Fruit fly (Drosophila melanogaster) whole organism, embryonic: ENCODE data around the gene Ocrl.

Experiments used
- ATbp ChIP-seq: fragments of 200-800 bp; sonication (Bioruptor generic); optimal IDR thresholded peaks from 2 replicates; lab custom pipeline; 2017; ENCODE audit warnings: missing biosample characterization, mild to moderate bottlenecking, missing genetic modification characterization, missing genetic modification reagents
- Adf1 ChIP-seq: fragments of 200-800 bp; sonication (Bioruptor generic); IDR thresholded peaks from 2 replicates; pipeline ENCODE4 v1.3.6; 2022; ENCODE audit warnings: missing biosample characterization, missing genetic modification characterization
- Aef1 ChIP-seq: fragments of 200-800 bp; sonication (Bioruptor generic); IDR thresholded peaks from 3 replicates; pipeline ENCODE4 v1.3.6; 2022; ENCODE audit warnings: missing biosample characterization, missing genetic modification characterization
- CG10147 ChIP-seq: fragments of 200-800 bp; sonication (Bioruptor generic); optimal IDR thresholded peaks from 2 replicates; lab custom pipeline; 2019; ENCODE audit warnings: missing biosample characterization, mild to moderate bottlenecking, missing genetic modification characterization, moderate library complexity
- CG10979 ChIP-seq: fragments of 200-800 bp; sonication (Bioruptor generic); optimal IDR thresholded peaks from 2 replicates; lab custom pipeline; 2018; ENCODE audit warnings: missing biosample characterization, mild to moderate bottlenecking, missing genetic modification characterization, moderate library complexity
- CG12071 ChIP-seq: fragments of 200-800 bp; sonication (Bioruptor generic); optimal IDR thresholded peaks from 3 replicates; lab custom pipeline; 2018; ENCODE audit warnings: missing biosample characterization, mild to moderate bottlenecking, missing genetic modification characterization
- CG12104 ChIP-seq: fragments of 200-800 bp; sonication (Bioruptor generic); optimal IDR thresholded peaks from 3 replicates; lab custom pipeline; 2016; ENCODE audit warnings: missing biosample characterization, missing genetic modification characterization
- CG1233 ChIP-seq: fragments of 200-800 bp; sonication (Bioruptor generic); optimal IDR thresholded peaks from 4 replicates; lab custom pipeline; 2018; ENCODE audit warnings: missing biosample characterization, mild to moderate bottlenecking, missing genetic modification characterization
- CG12744 ChIP-seq: fragments of 200-800 bp; sonication (Bioruptor generic); optimal IDR thresholded peaks from 2 replicates; lab custom pipeline; 2016; ENCODE audit warnings: missing biosample characterization, missing genetic modification characterization
- CG17186 ChIP-seq: fragments of 200-800 bp; sonication (Bioruptor generic); optimal IDR thresholded peaks from 3 replicates; lab custom pipeline; 2017; ENCODE audit warnings: missing biosample characterization, missing genetic modification reagents, missing genetic modification characterization
- CG17385 ChIP-seq: fragments of 200-800 bp; sonication (Bioruptor generic); optimal IDR thresholded peaks from 3 replicates; lab custom pipeline; 2018; ENCODE audit warnings: missing biosample characterization, mild to moderate bottlenecking, missing genetic modification characterization
- CG31224 ChIP-seq: fragments of 200-800 bp; sonication (Bioruptor generic); IDR thresholded peaks from 2 replicates; pipeline ENCODE4 v1.3.6; 2022; ENCODE audit warnings: missing biosample characterization, missing genetic modification characterization
- CG3281 ChIP-seq: fragments of 200-800 bp; sonication (Bioruptor generic); optimal IDR thresholded peaks from 3 replicates; lab custom pipeline; 2017; ENCODE audit warnings: missing biosample characterization, mild to moderate bottlenecking, missing genetic modification characterization
- CG34422 ChIP-seq: fragments of 200-800 bp; sonication (Bioruptor generic); IDR thresholded peaks from 3 replicates; pipeline ENCODE4 v1.3.6; 2022; ENCODE audit warnings: missing biosample characterization, missing genetic modification characterization
- CG4854 ChIP-seq: fragments of 200-800 bp; sonication (Bioruptor generic); optimal IDR thresholded peaks from 2 replicates; lab custom pipeline; 2016; ENCODE audit warnings: missing biosample characterization, missing genetic modification characterization, inconsistent platforms
- CG7357 ChIP-seq: fragments of 200-800 bp; sonication (Bioruptor generic); IDR thresholded peaks from 3 replicates; pipeline ENCODE4 v1.3.6; 2022; ENCODE audit warnings: missing biosample characterization, missing genetic modification characterization
- CG7372 ChIP-seq: fragments of 200-800 bp; sonication (Bioruptor generic); IDR thresholded peaks from 2 replicates; pipeline ENCODE4 v1.3.6; 2022; ENCODE audit warnings: missing biosample characterization, missing genetic modification characterization
- CG7786 ChIP-seq: fragments of 200-800 bp; sonication (Bioruptor generic); optimal IDR thresholded peaks from 2 replicates; lab custom pipeline; 2016; ENCODE audit warnings: missing biosample characterization, missing genetic modification characterization
- CG7987 ChIP-seq: fragments of 200-800 bp; sonication (Bioruptor generic); optimal IDR thresholded peaks from 2 replicates; lab custom pipeline; 2018; ENCODE audit warnings: missing biosample characterization, mild to moderate bottlenecking, missing genetic modification characterization, moderate library complexity
- CG8765 ChIP-seq: fragments of 200-800 bp; sonication (Bioruptor generic); IDR thresholded peaks from 2 replicates; pipeline ENCODE4 v1.3.6; 2022; ENCODE audit warnings: missing biosample characterization, missing genetic modification characterization
- Dfd ChIP-seq, 2 experiments: fragments of >200 bp; optimal IDR thresholded peaks; 2 replicates each; lab custom pipeline; 2017; ENCODE audit warnings: missing biosample characterization in 2 of 2, missing genetic modification characterization in 2 of 2
- Ets65A ChIP-seq: fragments of 200-800 bp; sonication (Bioruptor generic); peaks from one replicate; lab custom pipeline; 2016; ENCODE audit warnings: missing biosample characterization, missing genetic modification characterization
- Gsc ChIP-seq: fragments of 200-800 bp; sonication (Bioruptor generic); IDR thresholded peaks from 2 replicates; pipeline ENCODE4 v1.3.6; 2022; ENCODE audit warnings: missing biosample characterization, missing genetic modification characterization
- HLH4C ChIP-seq: fragments of 200-800 bp; sonication (Bioruptor generic); IDR thresholded peaks from 3 replicates; pipeline ENCODE4 v1.3.6; 2022; ENCODE audit warnings: missing biosample characterization, missing genetic modification characterization; ENCODE audit not compliant: partially characterized antibody
- Mad ChIP-seq: fragments of 200-800 bp; sonication (Bioruptor generic); optimal IDR thresholded peaks from 2 replicates; lab custom pipeline; 2016; ENCODE audit warnings: missing biosample characterization, missing genetic modification characterization
- Mes4 ChIP-seq: fragments of 200-800 bp; sonication (Bioruptor generic); optimal IDR thresholded peaks from 2 replicates; lab custom pipeline; 2016; ENCODE audit warnings: missing biosample characterization, missing genetic modification characterization
- Optix ChIP-seq: fragments of 200-800 bp; sonication (Bioruptor generic); IDR thresholded peaks from 3 replicates; pipeline ENCODE4 v1.3.6; 2022; ENCODE audit warnings: missing biosample characterization, missing genetic modification characterization
- Rfx ChIP-seq: fragments of 200-800 bp; sonication (Bioruptor generic); IDR thresholded peaks from 2 replicates; pipeline ENCODE4 v1.3.6; 2022; ENCODE audit warnings: missing biosample characterization, missing genetic modification characterization
- Stat92E ChIP-seq, 3 experiments: fragments of >200 bp in 2 of 3; fragments of 200-800 bp in 1 of 3; sonication (Bioruptor generic) in 1 of 3; optimal IDR thresholded peaks; 2 replicates each; lab custom pipeline; 2017 to 2019; ENCODE audit warnings: missing biosample characterization in 3 of 3, missing genetic modification characterization in 3 of 3, mild to moderate bottlenecking in 1 of 3, moderate library complexity in 1 of 3
- ab ChIP-seq: fragments of 200-800 bp; sonication (Bioruptor generic); optimal IDR thresholded peaks from 2 replicates; lab custom pipeline; 2016; ENCODE audit warnings: missing biosample characterization, missing genetic modification characterization
- ash1 ChIP-seq: fragments of 200-800 bp; sonication (Bioruptor generic); optimal IDR thresholded peaks from 2 replicates; lab custom pipeline; 2018; ENCODE audit warnings: missing biosample characterization, mild to moderate bottlenecking, missing genetic modification characterization
- ato ChIP-seq: fragments of 200-800 bp; sonication (Bioruptor generic); IDR thresholded peaks from 2 replicates; pipeline ENCODE4 v1.3.6; 2022; ENCODE audit warnings: missing biosample characterization, missing genetic modification characterization; ENCODE audit not compliant: partially characterized antibody
- bowl ChIP-seq: fragments of 200-800 bp; sonication (Bioruptor generic); IDR thresholded peaks from 2 replicates; pipeline ENCODE4 v1.3.6; 2022; ENCODE audit warnings: missing biosample characterization, missing genetic modification characterization
- bsh ChIP-seq, 2 experiments: fragments of 200-800 bp; sonication (Bioruptor generic); optimal IDR thresholded peaks; 2 replicates each; lab custom pipeline; 2017 to 2018; ENCODE audit warnings: mild to moderate bottlenecking in 2 of 2, missing biosample characterization in 2 of 2, missing genetic modification characterization in 2 of 2, moderate library complexity in 1 of 2
- esg ChIP-seq: fragments of 200-800 bp; sonication (Bioruptor generic); conservative IDR thresholded peaks from 2 replicates; pipeline ENCODE4 v1.3.6; 2022; ENCODE audit warnings: missing biosample characterization, missing genetic modification characterization
- fru ChIP-seq: fragments of >200 bp; optimal IDR thresholded peaks from 2 replicates; lab custom pipeline; 2017
- gcm ChIP-seq: fragments of 200-800 bp; sonication (Bioruptor generic); optimal IDR thresholded peaks from 2 replicates; lab custom pipeline; 2019; ENCODE audit warnings: missing biosample characterization, mild to moderate bottlenecking, missing genetic modification characterization, moderate library complexity
- insv ChIP-seq, 2 experiments: fragments of 200-800 bp; sonication (Bioruptor generic); optimal IDR thresholded peaks; 3 replicates each; lab custom pipeline; 2016 to 2018; ENCODE audit warnings: missing biosample characterization in 2 of 2, missing genetic modification characterization in 2 of 2
- org-1 ChIP-seq: fragments of 200-800 bp; sonication (Bioruptor generic); optimal IDR thresholded peaks from 2 replicates; lab custom pipeline; 2017; ENCODE audit warnings: missing biosample characterization, missing genetic modification characterization
- pros ChIP-seq: fragments of 200-800 bp; sonication (Bioruptor generic); optimal IDR thresholded peaks from 3 replicates; lab custom pipeline; 2019; ENCODE audit warnings: missing biosample characterization, mild to moderate bottlenecking, missing genetic modification characterization, moderate library complexity
- row ChIP-seq: fragments of 200-800 bp; sonication (Bioruptor generic); IDR thresholded peaks from 3 replicates; pipeline ENCODE4 v1.3.6; 2022; ENCODE audit warnings: missing biosample characterization, missing genetic modification characterization
- run ChIP-seq: fragments of 200-800 bp; sonication (Bioruptor generic); optimal IDR thresholded peaks from 3 replicates; lab custom pipeline; 2018; ENCODE audit warnings: missing biosample characterization, mild to moderate bottlenecking, missing genetic modification characterization
- slou ChIP-seq: fragments of 200-800 bp; sonication (Bioruptor generic); optimal IDR thresholded peaks from 3 replicates; lab custom pipeline; 2016; ENCODE audit warnings: missing biosample characterization, missing genetic modification characterization
- tgo ChIP-seq: fragments of 200-800 bp; sonication (Bioruptor generic); IDR thresholded peaks from 3 replicates; pipeline ENCODE4 v1.3.6; 2022; ENCODE audit warnings: missing biosample characterization, missing genetic modification characterization
- usp ChIP-seq: fragments of >200 bp; optimal IDR thresholded peaks from 2 replicates; lab custom pipeline; 2017; ENCODE audit warnings: missing biosample characterization, missing genetic modification characterization
- zfh2 ChIP-seq: fragments of 200-800 bp; sonication (Bioruptor generic); optimal IDR thresholded peaks from 2 replicates; lab custom pipeline; 2016; ENCODE audit warnings: missing biosample characterization, missing genetic modification characterization

The Ocrl gene

DNA sequence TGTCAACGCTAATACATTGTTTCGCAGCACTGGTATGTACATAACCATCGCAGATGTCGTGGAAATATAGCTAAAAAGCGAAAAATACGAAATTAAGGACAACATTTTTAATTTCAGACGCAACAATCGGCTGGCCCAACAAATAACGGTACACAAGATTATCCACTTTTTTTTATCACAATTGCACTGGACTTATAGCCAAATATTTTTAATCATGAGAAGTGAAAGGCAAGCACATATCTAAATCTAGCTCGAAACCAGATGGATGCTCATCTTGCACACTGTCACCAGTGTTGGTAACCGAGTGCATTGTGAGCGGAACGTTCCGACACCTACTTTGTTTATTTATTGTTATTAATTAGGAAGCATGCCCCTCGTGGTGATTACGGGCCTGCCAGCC lies 17.2 kb downstream of the Ocrl start, which contains the start of the genes CG3857 and CG3587 (continued):
- peak; percentile 53 for TF ChIP-seq CG17186 (GFP tag; lab: Kevin White, UChicago)
- TF ChIP-seq run, result peak; percentile 29
- TF ChIP-seq ab (GFP tag; lab: Kevin White, UChicago), result no peak
- TF ChIP-seq Stat92E (GFP tag; optimal IDR thresholded peaks at IDR 0.05; lab: Kevin White, UChicago), result no peak
- peak; percentile 67 for TF ChIP-seq CG7357 (GFP tag; lab: Robert Waterston, UW)
- TF ChIP-seq Ets65A (GFP tag; lab: Kevin White, UChicago), result peak; percentile 99
- peak; percentile 96 for TF ChIP-seq row (GFP tag; lab: Robert Waterston, UW)
- no peak for TF ChIP-seq CG12071 (GFP tag; lab: Kevin White, UChicago)
- no peak for TF ChIP-seq Adf1 (GFP tag; lab: Robert Waterston, UW)
- peak; percentile 57 for TF ChIP-seq esg (GFP tag; lab: Robert Waterston, UW)
- TF ChIP-seq CG12744 (GFP tag; lab: Kevin White, UChicago), result peak; percentile 33
- peak; percentile 58 for TF ChIP-seq CG17385 (GFP tag; lab: Kevin White, UChicago)
- TF ChIP-seq Mad (GFP tag; lab: Kevin White, UChicago), result peak; percentile 77
- no peak for TF ChIP-seq usp (GFP tag; lab: Kevin White, UChicago)
- TF ChIP-seq org-1 (GFP tag; lab: Kevin White, UChicago), result peak; percentile 66
- TF ChIP-seq bowl (GFP tag; lab: Robert Waterston, UW), result no peak
- no peak for TF ChIP-seq fru
- peak; percentile 19 for TF ChIP-seq ATbp (GFP tag; lab: Kevin White, UChicago)
- peak; percentile 27 for TF ChIP-seq gcm (GFP tag; lab: Kevin White, UChicago)
- peak in 1 of 2 experiments; percentile 13 for TF ChIP-seq insv (GFP tag; optimal IDR thresholded peaks at IDR 0.05; lab: Kevin White, UChicago)
- TF ChIP-seq CG3281, result peak; percentile 60
- TF ChIP-seq CG7987 (GFP tag; lab: Kevin White, UChicago), result peak; percentile 48
- peak; percentile 62 for TF ChIP-seq Mes4 (GFP tag; lab: Kevin White, UChicago)
- peak; percentile 86 for TF ChIP-seq CG7786 (GFP tag; lab: Kevin White, UChicago)
- TF ChIP-seq slou (GFP tag; lab: Kevin White, UChicago), result peak; percentile 57
- no peak for TF ChIP-seq Gsc (GFP tag; lab: Robert Waterston, UW)
- peak; percentile 67 for TF ChIP-seq CG10147 (GFP tag; lab: Kevin White, UChicago)
- no peak for TF ChIP-seq Dfd (GFP tag; optimal IDR thresholded peaks at IDR 0.05; lab: Kevin White, UChicago)
- peak; percentile 50 for TF ChIP-seq CG1233 (GFP tag; lab: Kevin White, UChicago)
- peak; percentile 28 for TF ChIP-seq CG4854 (GFP tag; lab: Kevin White, UChicago)
- no peak for TF ChIP-seq ash1 (GFP tag; lab: Kevin White, UChicago)
- TF ChIP-seq zfh2 (GFP tag; lab: Kevin White, UChicago), result peak; percentile 92
- peak; percentile 74 for TF ChIP-seq Aef1 (GFP tag; lab: Robert Waterston, UW)
- TF ChIP-seq CG12104, result peak; percentile 32
- peak; percentile 60; the same call in 1 of the 2 replicates for TF ChIP-seq CG7372 (GFP tag; lab: Robert Waterston, UW)
- TF ChIP-seq Optix, result peak; percentile 60; the same call in 1 of the 3 replicates
- peak; percentile 73 for TF ChIP-seq tgo
- peak; percentile 62; the same call in 2 of the 3 replicates for TF ChIP-seq CG34422 (GFP tag; lab: Robert Waterston, UW)
- peak; percentile 78 for TF ChIP-seq Rfx (GFP tag; lab: Robert Waterston, UW)
- peak; percentile 58 for TF ChIP-seq CG8765 (GFP tag; lab: Robert Waterston, UW)
- TF ChIP-seq pros (GFP tag; lab: Kevin White, UChicago), result no peak
- TF ChIP-seq CG31224 (GFP tag; lab: Robert Waterston, UW), result peak; percentile 39; the same call in 1 of the 2 replicates
- peak in 1 of 2 experiments; percentile 60 for TF ChIP-seq bsh (GFP tag; optimal IDR thresholded peaks at IDR 0.05; lab: Kevin White, UChicago)
- no peak for TF ChIP-seq HLH4C (GFP tag; lab: Robert Waterston, UW)
- no peak for TF ChIP-seq ato (GFP tag; lab: Robert Waterston, UW)
- TF ChIP-seq CG10979, result peak; percentile 54
